Fruit fly (Drosophila melanogaster) whole organism, larva: ENCODE data around the gene Tehao.

Experiments
- noc ChIP-seq: fragments of 200-800 bp; sonication (Bioruptor generic); optimal IDR thresholded peaks from 3 replicates; lab custom pipeline; 2019; ENCODE audit warnings: missing biosample characterization, mild to moderate bottlenecking, missing genetic modification characterization, moderate library complexity

Tehao gene

dm6 chr2L:13457037-13457547 is 21.7 kb downstream of the Tehao start, which contains the start of gene CG42809:
TSS of gene CG42809 (plus strand) at chr2L:13457497.
- no peak for TF ChIP-seq noc

- no peak for TF ChIP-seq noc
These were observed 23.7 kb downstream of the Tehao start, which contains the start of gene CG42810 for dm6 chr2L:13458991-13459731. TSS of gene CG42810 (plus strand) at chr2L:13459681.

DNA sequence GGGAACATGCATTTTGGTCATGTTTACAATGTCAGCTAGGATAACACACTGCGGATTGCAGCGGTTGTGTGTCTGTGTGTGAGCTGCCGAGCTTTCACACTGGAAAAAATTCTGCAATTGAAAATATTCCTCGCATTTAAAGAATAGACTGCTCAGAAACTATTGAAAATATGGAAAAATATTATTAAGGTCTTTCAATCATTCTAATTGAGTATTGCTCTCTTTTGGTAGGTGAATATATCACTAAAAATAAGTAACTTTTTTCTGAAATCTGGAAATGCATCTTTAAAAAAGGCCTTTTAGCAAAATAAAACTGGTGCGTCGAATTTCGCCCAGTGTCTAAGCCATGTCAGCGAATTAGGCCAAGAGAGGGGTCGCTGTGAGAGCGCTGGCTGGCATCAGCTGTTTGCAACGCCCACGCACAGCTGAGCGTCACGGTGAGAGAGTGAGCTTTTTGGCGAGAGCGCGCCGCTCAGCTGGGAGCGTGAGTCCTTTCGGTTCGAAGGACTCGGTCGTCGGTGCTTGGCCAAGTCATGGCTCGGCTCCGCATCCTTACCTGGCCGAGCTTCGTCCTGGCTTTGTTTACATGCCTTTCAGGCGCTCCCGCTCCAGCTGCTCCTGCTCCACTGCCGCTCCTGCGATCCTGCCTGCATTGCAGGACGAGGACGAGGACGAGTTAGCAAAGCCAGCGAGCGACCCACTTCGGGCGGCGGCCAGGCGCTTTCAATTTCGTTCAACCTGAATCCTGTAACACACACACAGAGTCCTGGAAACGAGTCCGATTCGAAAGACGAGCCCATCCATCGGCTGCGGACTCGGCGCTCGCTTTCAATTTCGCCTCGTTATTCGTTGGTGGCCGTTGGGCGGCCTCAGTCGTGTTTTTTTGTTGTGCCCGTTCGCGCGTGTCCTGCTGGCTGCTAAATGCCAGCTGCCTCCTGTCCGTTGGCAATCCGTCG is 25.8 kb downstream of the Tehao start, which contains the start of gene CG46308:
CG46308 (plus strand) TSS at position 864 of the 956 bp plus-strand sequence.
- no peak for TF ChIP-seq noc

DNA sequence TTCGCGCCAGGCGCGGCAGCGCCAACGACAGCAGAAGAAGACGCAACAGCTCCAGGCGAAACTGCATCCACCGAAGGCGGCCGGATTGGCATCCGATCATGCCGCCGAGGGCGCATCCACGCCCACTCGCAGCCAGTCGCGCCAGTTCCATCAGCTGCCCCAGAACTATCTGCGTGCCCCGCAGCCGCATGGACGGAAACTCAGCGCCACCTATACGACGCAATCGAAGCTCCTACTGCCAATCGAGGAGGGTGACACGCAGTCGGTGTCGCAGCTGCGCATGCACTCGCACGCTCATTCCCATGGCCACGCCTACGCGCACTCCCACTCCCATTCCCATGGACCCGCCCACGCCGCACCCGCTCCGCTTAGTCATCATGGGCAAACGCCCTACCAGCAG is 39.8 kb downstream of the Tehao start:
- no peak for TF ChIP-seq noc

DNA sequence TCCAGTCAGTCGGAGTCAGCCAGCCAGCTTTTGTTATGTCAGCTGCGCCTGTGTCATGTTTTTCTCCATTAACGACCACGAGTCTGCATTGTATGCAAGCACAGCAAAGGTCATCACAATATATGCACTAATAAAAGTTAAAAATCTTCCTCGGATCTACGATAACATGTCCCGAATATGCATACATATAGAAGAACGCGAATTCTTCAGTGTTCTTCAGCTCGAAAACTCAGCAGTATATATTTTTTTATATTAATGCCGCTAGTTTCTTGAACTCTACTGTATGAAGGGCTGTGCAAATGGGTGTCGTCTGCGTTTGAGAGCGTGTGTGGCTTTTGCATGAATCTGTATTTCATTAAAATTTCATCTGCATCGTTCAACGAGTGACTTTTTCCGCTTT is 46.8 kb downstream of the Tehao start:
- no peak for TF ChIP-seq noc
